Worm (Caenorhabditis elegans) whole organism, young adult: Measurements from ENCODE around the gene R10E11.6.

ENCODE experiments used
- C17E4.6 ChIP-seq: fragments of 200-800 bp; sonication (Bioruptor generic); IDR thresholded peaks from 2 replicates; pipeline ENCODE4 v1.3.6; 2022; ENCODE audit warnings: missing genetic modification reagents, missing genetic modification characterization, missing compliant biosample characterization
- ceh-40 ChIP-seq: fragments of 200-800 bp; sonication (Bioruptor generic); IDR thresholded peaks from 2 replicates; pipeline ENCODE4 v1.3.6; 2022; ENCODE audit warnings: missing genetic modification characterization, missing compliant biosample characterization
- efl-1 ChIP-seq: fragments of 150-350 bp; optimal IDR thresholded peaks from 2 replicates; lab custom pipeline; 2014; ENCODE audit warnings: missing biosample characterization, missing genetic modification reagents, missing genetic modification characterization
- hmg-20 ChIP-seq: fragments of 200-800 bp; sonication (Bioruptor generic); IDR thresholded peaks from 2 replicates; pipeline ENCODE4 v1.3.6; 2022; ENCODE audit warnings: missing genetic modification reagents, missing genetic modification characterization, missing compliant biosample characterization
- mel-28 ChIP-seq: sonication (generic microtip); optimal IDR thresholded peaks from 2 replicates; lab custom pipeline; 2016; ENCODE audit warnings: borderline replicate concordance, mild to moderate bottlenecking, missing genetic modification characterization, missing compliant biosample characterization
- tlf-1 ChIP-seq: fragments of 200-800 bp; sonication (Bioruptor generic); optimal IDR thresholded peaks from 2 replicates; lab custom pipeline; 2018; ENCODE audit warnings: mild to moderate bottlenecking, missing genetic modification characterization, missing compliant biosample characterization
- unc-62 ChIP-seq: fragments of 150-350 bp; optimal IDR thresholded peaks from 2 replicates; lab custom pipeline; 2014; ENCODE audit warnings: missing biosample characterization, missing genetic modification reagents, missing genetic modification characterization

ce11 chrIII:9806968-9807559 lies 24.3 kb downstream of the R10E11.6 start, which contains the start of gene ZK632.4:
- TF ChIP-seq C17E4.6 (GFP tag; lab: Robert Waterston, UW) (no peak), ceh-40 (GFP tag; lab: Robert Waterston, UW) (no peak), efl-1 (GFP tag; lab: Kevin White, UChicago) (no peak), mel-28 (tag; lab: Kevin White, UChicago) (no peak), unc-62 (GFP tag; lab: Kevin White, UChicago) (no peak), hmg-20 (GFP tag; lab: Robert Waterston, UW) (no peak), tlf-1 (no peak)
